Worm (Caenorhabditis elegans): ENCODE results near the gene mec-3.
A peak's percentile ranks its signal among the peaks of the same experiment; 100 is the strongest.

mec-3 gene

ce11 chrIV:10483607-10484117 is 22.0 kb upstream of the mec-3 start, which contains the start of the genes F01D4.5 and ced-5:
TSS of gene F01D4.5 (minus strand) at chrIV:10483657.
TSS of gene ced-5 (plus strand) at chrIV:10484110.
- TF ChIP-seq dmd-6 (GFP tag; IDR thresholded peaks at IDR 0.05) (peak; percentile 78), ceh-82 (tag; optimal IDR thresholded peaks at IDR 0.05) (no peak), unc-62 (GFP tag; optimal IDR thresholded peaks at IDR 0.05 in 1 of 2) (no peak), unc-62 (tag; optimal IDR thresholded peaks at IDR 0.05) (no peak), lim-7 (GFP tag; IDR thresholded peaks at IDR 0.05) (no peak), T20F7.1 (GFP tag; optimal IDR thresholded peaks at IDR 0.05) (peak; percentile 73), mdt-29 (GFP tag; IDR thresholded peaks at IDR 0.05) (no peak), dmd-9 (GFP tag; IDR thresholded peaks at IDR 0.05) (peak; percentile 91), nhr-28 (tag; optimal IDR thresholded peaks at IDR 0.05) (peak; percentile 36), daf-19 (GFP tag; conservative IDR thresholded peaks at IDR 0.05) (0 out of 2 replicates have a peak, but pooled peaks have one; percentile 33), egl-43 (GFP tag; IDR thresholded peaks at IDR 0.05) (no peak), arid-1 (GFP tag; conservative IDR thresholded peaks at IDR 0.05) (no peak), mxl-2 (GFP tag; conservative IDR thresholded peaks at IDR 0.05) (no peak), nhr-42 (GFP tag; IDR thresholded peaks at IDR 0.05) (no peak), F49E8.2 (tag; optimal IDR thresholded peaks at IDR 0.05; ENCODE audit: borderline replicate concordance) (peak; percentile 71), mxl-3 (GFP tag; optimal IDR thresholded peaks at IDR 0.05) (peak; percentile 30), nhr-48 (tag; optimal IDR thresholded peaks at IDR 0.05) (peak; percentile 32), ces-1 (GFP tag; optimal IDR thresholded peaks at IDR 0.05) (no peak), T26A8.4 (GFP tag; IDR thresholded peaks at IDR 0.05) (peak; percentile 21; the same call in 1 of the 2 replicates), F37D6.2 (tag; optimal IDR thresholded peaks at IDR 0.05) (peak; percentile 28), gei-8 (GFP tag; optimal IDR thresholded peaks at IDR 0.05) (no peak), nhr-41 (GFP tag; IDR thresholded peaks at IDR 0.05) (no peak), set-16 (GFP tag; IDR thresholded peaks at IDR 0.05) (no peak), nhr-10 (tag; optimal IDR thresholded peaks at IDR 0.05) (no peak), sdz-12 (GFP tag; optimal IDR thresholded peaks at IDR 0.05) (no peak), Y105C5A.15 (GFP tag; IDR thresholded peaks at IDR 0.05) (no peak), lin-1 (GFP tag; IDR thresholded peaks at IDR 0.05) (no peak), unc-130 (GFP tag; optimal IDR thresholded peaks at IDR 0.05) (peak; percentile 87), mep-1 (tag; optimal IDR thresholded peaks at IDR 0.05) (peak; percentile 71), vab-7 (GFP tag; IDR thresholded peaks at IDR 0.05) (no peak), ztf-7 (tag; optimal IDR thresholded peaks at IDR 0.05) (peak; percentile 65), nhr-77 (tag; optimal IDR thresholded peaks at IDR 0.05) (no peak), Y5F2A.4 (GFP tag; optimal IDR thresholded peaks at IDR 0.05) (no peak), lin-39 (tag; optimal IDR thresholded peaks at IDR 0.05) (no peak), daf-16 (GFP tag; optimal IDR thresholded peaks at IDR 0.05) (peak; percentile 4 to 24), daf-16 (tag; optimal IDR thresholded peaks at IDR 0.05) (peak; percentile 87), lin-38 (GFP tag; IDR thresholded peaks at IDR 0.05) (peak; percentile 62), ctbp-1 (GFP tag; IDR thresholded peaks at IDR 0.05) (no peak), zag-1 (tag; optimal IDR thresholded peaks at IDR 0.05) (no peak), fkh-10 (GFP tag; optimal IDR thresholded peaks at IDR 0.05) (peak; percentile 0), hlh-30 (tag; optimal IDR thresholded peaks at IDR 0.05; ENCODE audit: insufficient read depth) (peak; percentile 66), lin-13 (GFP tag; optimal IDR thresholded peaks at IDR 0.05) (no peak), hif-1 (tag; optimal IDR thresholded peaks at IDR 0.05) (peak in 1 of 2 experiments; percentile 90), madf-5 (GFP tag; IDR thresholded peaks at IDR 0.05) (no peak), zip-11 (GFP tag; IDR thresholded peaks at IDR 0.05) (no peak), snpc-1.2 (GFP tag; IDR thresholded peaks at IDR 0.05) (0 out of 2 replicates have a peak, but pooled peaks have one; percentile 59), spr-1 (tag; optimal IDR thresholded peaks at IDR 0.05) (peak; percentile 35), jun-1 (tag; optimal IDR thresholded peaks at IDR 0.05) (no peak), aly-2 (tag; optimal IDR thresholded peaks at IDR 0.05) (no peak), ZK546.5 (tag; optimal IDR thresholded peaks at IDR 0.05) (no peak), R02D3.7 (tag; optimal IDR thresholded peaks at IDR 0.05) (no peak), F10B5.3 (tag; optimal IDR thresholded peaks at IDR 0.05) (peak; percentile 69)
